Comparison of ENCODE assay signal across 5 worm cellular contexts in the genomic region with DNA sequence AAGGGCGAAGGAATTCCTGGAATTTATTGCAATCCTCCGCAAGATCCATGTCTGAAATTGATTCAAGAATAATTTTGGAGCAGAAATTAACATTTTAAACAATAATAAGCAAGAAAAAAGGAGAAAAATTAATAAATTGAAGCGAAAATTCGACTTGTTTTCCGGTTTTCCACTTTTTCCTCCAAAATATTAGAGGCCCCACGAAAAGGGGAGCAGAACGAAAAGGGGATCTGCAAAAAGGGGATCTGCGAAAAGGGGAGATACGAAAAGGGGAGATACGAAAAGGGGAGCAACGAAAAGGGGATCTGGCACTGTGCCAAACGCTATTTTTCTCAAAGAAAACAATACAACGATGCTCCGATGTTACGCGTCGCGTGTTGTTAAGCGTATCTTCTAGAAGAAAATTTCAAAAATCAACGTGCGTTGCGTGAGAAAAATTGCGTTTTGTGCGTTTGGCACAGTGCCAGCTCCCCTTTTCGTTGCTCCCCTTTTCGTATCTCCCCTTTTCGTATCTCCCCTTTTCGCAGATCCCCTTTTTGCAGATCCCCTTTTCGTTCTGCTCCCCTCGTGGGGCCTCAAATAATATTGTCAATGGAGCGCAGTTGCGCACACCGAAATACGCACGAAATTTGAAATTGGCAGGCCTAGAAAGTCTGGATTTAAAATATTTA.
TF ChIP-seq lines count a peak whose summit lies in the region.
"Not testable (repeated sequence)": the region's sequence is repeated elsewhere in the genome, so short reads cannot be mapped to it uniquely, and the experiment has no call there.

A gene (minus strand): TSS at position 51 of the 671 bp plus-strand sequence.

TF ChIP-seq in whole organism, L1 larva, 84 proteins besides CTCF, POLR2A, EP300 and RAD21 (continues in another document):
- TF ChIP-seq fos-1 (tag; optimal IDR thresholded peaks at IDR 0.05; lab: Kevin White, UChicago) = peak; percentile 31
- TF ChIP-seq ztf-11 (tag; optimal IDR thresholded peaks at IDR 0.05; lab: Kevin White, UChicago) = peak in 1 of 2 experiments; percentile 94
- peak; percentile 11 for TF ChIP-seq zip-4 (GFP tag; optimal IDR thresholded peaks at IDR 0.05; lab: Kevin White, UChicago)
- peak; percentile 76 for TF ChIP-seq vab-15 (tag; optimal IDR thresholded peaks at IDR 0.05; lab: Kevin White, UChicago)
- TF ChIP-seq rnt-1 (tag; optimal IDR thresholded peaks at IDR 0.05; lab: Kevin White, UChicago) = peak; percentile 99
- TF ChIP-seq ceh-88 (GFP tag; IDR thresholded peaks at IDR 0.05; lab: Robert Waterston, UW) = peak; percentile 90
- peak; percentile 92 for TF ChIP-seq nhr-71 (tag; optimal IDR thresholded peaks at IDR 0.05; lab: Kevin White, UChicago)
- TF ChIP-seq nhr-77 (tag; optimal IDR thresholded peaks at IDR 0.05; lab: Kevin White, UChicago) = peak; percentile 72
- peak; percentile 89 for TF ChIP-seq pax-3 (tag; optimal IDR thresholded peaks at IDR 0.05; lab: Kevin White, UChicago)
- TF ChIP-seq tbx-2 (tag; optimal IDR thresholded peaks at IDR 0.05; lab: Kevin White, UChicago) = peak; percentile 82
- peak; percentile 59 for TF ChIP-seq lin-13 (GFP tag; optimal IDR thresholded peaks at IDR 0.05; lab: Kevin White, UChicago)
- peak; percentile 81 for TF ChIP-seq fkh-10 (GFP tag; optimal IDR thresholded peaks at IDR 0.05; lab: Kevin White, UChicago)
- peak; percentile 80 for TF ChIP-seq swsn-7 (tag; optimal IDR thresholded peaks at IDR 0.05; lab: Kevin White, UChicago)
- peak; percentile 82 to 90 for TF ChIP-seq efl-1 (optimal IDR thresholded peaks at IDR 0.05; lab: Kevin White, UChicago)
- TF ChIP-seq efl-1 (GFP tag; optimal IDR thresholded peaks at IDR 0.05 in 1 of 2; lab: Kevin White, UChicago) = peak; percentile 87 to 99
- peak; percentile 89 for TF ChIP-seq snu-23 (GFP tag; optimal IDR thresholded peaks at IDR 0.05; lab: Kevin White, UChicago)

TF ChIP-seq in whole organism, L3 larva, 47 proteins besides CTCF, POLR2A, EP300 and RAD21 (continues in another document):
- TF ChIP-seq snpc-4 (tag; optimal IDR thresholded peaks at IDR 0.05; lab: Kevin White, UChicago) = peak; percentile 76
- TF ChIP-seq jun-1 (tag; optimal IDR thresholded peaks at IDR 0.05; lab: Kevin White, UChicago) = peak; percentile 77
- TF ChIP-seq ceh-82 (tag; optimal IDR thresholded peaks at IDR 0.05; lab: Kevin White, UChicago) = peak; percentile 67
- peak; percentile 81 for TF ChIP-seq lin-15B (tag; optimal IDR thresholded peaks at IDR 0.05; lab: Kevin White, UChicago)
- peak; percentile 46 for TF ChIP-seq nhr-25 (tag; optimal IDR thresholded peaks at IDR 0.05; lab: Kevin White, UChicago)
- peak; percentile 2 for TF ChIP-seq nhr-11 (tag; optimal IDR thresholded peaks at IDR 0.05; lab: Kevin White, UChicago)
- peak; percentile 67 for TF ChIP-seq pha-4 (tag; optimal IDR thresholded peaks at IDR 0.05; lab: Kevin White, UChicago)
- peak; percentile 18 for TF ChIP-seq hmg-11 (tag; optimal IDR thresholded peaks at IDR 0.05; lab: Kevin White, UChicago)
- peak; percentile 67 for TF ChIP-seq nhr-43 (tag; optimal IDR thresholded peaks at IDR 0.05; lab: Kevin White, UChicago; ENCODE audit: poor library complexity, severe bottlenecking)
- peak; percentile 18 for TF ChIP-seq fkh-10 (GFP tag; optimal IDR thresholded peaks at IDR 0.05; lab: Kevin White, UChicago)
- peak; percentile 47 for TF ChIP-seq tbx-2 (tag; optimal IDR thresholded peaks at IDR 0.05; lab: Kevin White, UChicago)
- TF ChIP-seq ztf-4 (tag; optimal IDR thresholded peaks at IDR 0.05; lab: Kevin White, UChicago) = peak; percentile 18
- TF ChIP-seq lsy-12 (tag; optimal IDR thresholded peaks at IDR 0.05; lab: Kevin White, UChicago) = peak; percentile 81
- peak; percentile 54 for TF ChIP-seq nfya-1 (tag; optimal IDR thresholded peaks at IDR 0.05; lab: Kevin White, UChicago; ENCODE audit: insufficient read depth)
- peak; percentile 40 for TF ChIP-seq elt-2 (tag; optimal IDR thresholded peaks at IDR 0.05; lab: Kevin White, UChicago)
- TF ChIP-seq nhr-23 (tag; optimal IDR thresholded peaks at IDR 0.05; lab: Kevin White, UChicago) = peak; percentile 64

TF ChIP-seq in whole organism, early embryonic, 17 proteins besides CTCF, POLR2A, EP300 and RAD21:
- TF ChIP-seq scrt-1 (GFP tag; IDR thresholded peaks at IDR 0.05; lab: Robert Waterston, UW) = peak; percentile 71; the same call in 1 of the 2 replicates
- peak; percentile 63 for TF ChIP-seq tbx-11 (GFP tag; IDR thresholded peaks at IDR 0.05; lab: Robert Waterston, UW)
- TF ChIP-seq flt-1 (GFP tag; IDR thresholded peaks at IDR 0.05; lab: Robert Waterston, UW) = peak; percentile 82
- peak; percentile 86 for TF ChIP-seq pes-1 (GFP tag; IDR thresholded peaks at IDR 0.05; lab: Robert Waterston, UW)
- TF ChIP-seq hnd-1 (tag; optimal IDR thresholded peaks at IDR 0.05; lab: Kevin White, UChicago) = peak; percentile 36
- TF ChIP-seq sea-1 (GFP tag; conservative IDR thresholded peaks at IDR 0.05; lab: Robert Waterston, UW) = peak; percentile 79
- peak; percentile 86 for TF ChIP-seq tbx-37 (GFP tag; conservative IDR thresholded peaks at IDR 0.05; lab: Robert Waterston, UW)
- peak; percentile 13 for TF ChIP-seq hmg-4 (GFP tag; optimal IDR thresholded peaks at IDR 0.05; lab: Kevin White, UChicago)
- peak; percentile 70 for TF ChIP-seq ets-7 (tag; optimal IDR thresholded peaks at IDR 0.05; lab: Kevin White, UChicago)
- TF ChIP-seq ceh-13 (GFP tag; optimal IDR thresholded peaks at IDR 0.05; lab: Kevin White, UChicago) = peak; percentile 14

TF ChIP-seq in whole organism, midembryonic, 9 proteins besides CTCF, POLR2A, EP300 and RAD21:
- TF ChIP-seq ztf-23 (GFP tag; IDR thresholded peaks at IDR 0.05; lab: Robert Waterston, UW) (peak; percentile 92), cog-1 (tag; optimal IDR thresholded peaks at IDR 0.05; lab: Kevin White, UChicago) (peak; percentile 64), ref-1 (GFP tag; conservative IDR thresholded peaks at IDR 0.05; lab: Robert Waterston, UW) (peak; percentile 56), flt-1 (GFP tag; IDR thresholded peaks at IDR 0.05; lab: Robert Waterston, UW) (peak; percentile 88), ztf-29 (GFP tag; IDR thresholded peaks at IDR 0.05; lab: Robert Waterston, UW) (peak; percentile 57; the same call in 1 of the 2 replicates), tab-1 (GFP tag; IDR thresholded peaks at IDR 0.05; lab: Robert Waterston, UW) (peak; percentile 86), klf-2 (GFP tag; conservative IDR thresholded peaks at IDR 0.05; lab: Robert Waterston, UW) (peak; percentile 94), T22C8.4 (GFP tag; IDR thresholded peaks at IDR 0.05; lab: Robert Waterston, UW) (peak; percentile 73)

TF ChIP-seq in whole organism, young adult, 124 proteins besides CTCF, POLR2A, EP300 and RAD21 (continues in another document):
- TF ChIP-seq hmg-20 (GFP tag; IDR thresholded peaks at IDR 0.05; lab: Robert Waterston, UW) (peak; percentile 74), lin-54 (GFP tag; optimal IDR thresholded peaks at IDR 0.05; lab: Kevin White, UChicago) (peak; percentile 92), tbp1 (GFP tag; optimal IDR thresholded peaks at IDR 0.05; lab: Kevin White, UChicago) (peak; percentile 71), mel-28 (tag; optimal IDR thresholded peaks at IDR 0.05; lab: Kevin White, UChicago; ENCODE audit: borderline replicate concordance) (peak; percentile 43), lin-35 (GFP tag; optimal IDR thresholded peaks at IDR 0.05; lab: Kevin White, UChicago) (peak in 1 of 3 experiments; percentile 84), ceh-40 (GFP tag; IDR thresholded peaks at IDR 0.05; lab: Robert Waterston, UW) (peak; percentile 89), ztf-26 (tag; optimal IDR thresholded peaks at IDR 0.05; lab: Kevin White, UChicago) (peak; percentile 68), ceh-58 (GFP tag; IDR thresholded peaks at IDR 0.05; lab: Robert Waterston, UW) (peak; percentile 94; the same call in 1 of the 2 replicates), bed-2 (GFP tag; IDR thresholded peaks at IDR 0.05; lab: Robert Waterston, UW) (peak; percentile 98), Y79H2A.3 (GFP tag; conservative IDR thresholded peaks at IDR 0.05; lab: Robert Waterston, UW) (peak; percentile 89), F37B4.10 (GFP tag; IDR thresholded peaks at IDR 0.05; lab: Robert Waterston, UW) (peak; percentile 95), ztf-6 (GFP tag; IDR thresholded peaks at IDR 0.05; lab: Robert Waterston, UW) (peak; percentile 98), dpl-1 (GFP tag; optimal IDR thresholded peaks at IDR 0.05; lab: Kevin White, UChicago) (peak; percentile 60), zfh-2 (GFP tag; conservative IDR thresholded peaks at IDR 0.05; lab: Robert Waterston, UW) (peak; percentile 70; the same call in 1 of the 2 replicates), tlf-1 (GFP tag; optimal IDR thresholded peaks at IDR 0.05; lab: Kevin White, UChicago) (peak; percentile 68), egrh-3 (GFP tag; IDR thresholded peaks at IDR 0.05; lab: Robert Waterston, UW) (peak; percentile 91), somi-1 (GFP tag; optimal IDR thresholded peaks at IDR 0.05; lab: Kevin White, UChicago) (peak; percentile 47), ceh-91 (GFP tag; IDR thresholded peaks at IDR 0.05; lab: Robert Waterston, UW) (peak; percentile 97), egl-44 (GFP tag; IDR thresholded peaks at IDR 0.05; lab: Robert Waterston, UW) (peak; percentile 86; the same call in 1 of the 2 replicates), B0035.1 (tag; optimal IDR thresholded peaks at IDR 0.05; lab: Kevin White, UChicago) (peak; percentile 35), madf-3 (GFP tag; IDR thresholded peaks at IDR 0.05; lab: Robert Waterston, UW) (peak; percentile 93), let-526 (GFP tag; IDR thresholded peaks at IDR 0.05; lab: Robert Waterston, UW) (peak; percentile 99), B0019.2 (GFP tag; conservative IDR thresholded peaks at IDR 0.05; lab: Robert Waterston, UW) (peak; percentile 86), hmg-1.2 (GFP tag; IDR thresholded peaks at IDR 0.05; lab: Robert Waterston, UW) (peak; percentile 81), mcd-1 (GFP tag; IDR thresholded peaks at IDR 0.05; lab: Robert Waterston, UW) (peak; percentile 99), F52B5.7 (tag; optimal IDR thresholded peaks at IDR 0.05; lab: Kevin White, UChicago) (peak; percentile 65), Y53G8AR.9 (GFP tag; conservative IDR thresholded peaks at IDR 0.05; lab: Robert Waterston, UW) (peak; percentile 93), lir-1 (GFP tag; conservative IDR thresholded peaks at IDR 0.05; lab: Robert Waterston, UW) (peak; percentile 92), nfyb-1 (GFP tag; IDR thresholded peaks at IDR 0.05; lab: Robert Waterston, UW) (peak; percentile 94), dox-1 (GFP tag; IDR thresholded peaks at IDR 0.05; lab: Robert Waterston, UW) (peak; percentile 98), hsf-1 (GFP tag; IDR thresholded peaks at IDR 0.05; lab: Robert Waterston, UW) (peak; percentile 91), akir-1 (GFP tag; optimal IDR thresholded peaks at IDR 0.05; lab: Kevin White, UChicago) (peak; percentile 82), attf-6 (GFP tag; IDR thresholded peaks at IDR 0.05; lab: Robert Waterston, UW) (peak; percentile 74), attf-5 (GFP tag; optimal IDR thresholded peaks at IDR 0.05; lab: Kevin White, UChicago) (peak; percentile 94), snpc-4 (tag; optimal IDR thresholded peaks at IDR 0.05; lab: Kevin White, UChicago) (peak in 3 of 4 experiments; percentile 43 to 70 (median 65))
- TF ChIP-seq snpc-4 (GFP tag; optimal IDR thresholded peaks at IDR 0.05; lab: Kevin White, UChicago) = not testable (repeated sequence)
